Fruit fly (Drosophila melanogaster) whole organism, embryonic: ENCODE data around the gene CG42751.

Experiments
- ATbp ChIP-seq: fragments of 200-800 bp; sonication (Bioruptor generic); optimal IDR thresholded peaks from 2 replicates; lab custom pipeline; 2017; ENCODE audit warnings: missing biosample characterization, mild to moderate bottlenecking, missing genetic modification characterization, missing genetic modification reagents
- Asciz ChIP-seq: fragments of 200-800 bp; sonication (Bioruptor generic); optimal IDR thresholded peaks from 2 replicates; lab custom pipeline; 2017; ENCODE audit warnings: missing biosample characterization, mild to moderate bottlenecking, missing genetic modification characterization, missing genetic modification reagents
- B-H1 ChIP-seq: fragments of 200-800 bp; sonication (Bioruptor generic); IDR thresholded peaks from 3 replicates; pipeline ENCODE4 v1.3.6; 2022; ENCODE audit warnings: missing biosample characterization, missing genetic modification characterization
- Bgb ChIP-seq: fragments of 200-800 bp; sonication (Bioruptor generic); IDR thresholded peaks from 2 replicates; pipeline ENCODE4 v1.3.6; 2022; ENCODE audit warnings: missing biosample characterization, missing genetic modification characterization; ENCODE audit not compliant: partially characterized antibody
- CG11504 ChIP-seq: fragments of 200-800 bp; sonication (Bioruptor generic); optimal IDR thresholded peaks from 3 replicates; lab custom pipeline; 2019; ENCODE audit warnings: missing biosample characterization, mild to moderate bottlenecking, missing genetic modification characterization, moderate library complexity
- CG11560 ChIP-seq: fragments of 200-800 bp; sonication (Bioruptor generic); IDR thresholded peaks from 3 replicates; pipeline ENCODE4 v1.3.6; 2022; ENCODE audit warnings: missing biosample characterization, missing genetic modification characterization
- CG11723 ChIP-seq: fragments of 200-800 bp; sonication (Bioruptor generic); optimal IDR thresholded peaks from 2 replicates; lab custom pipeline; 2017; ENCODE audit warnings: missing biosample characterization, mild to moderate bottlenecking, missing genetic modification characterization
- CG12219 ChIP-seq: fragments of 200-800 bp; sonication (Bioruptor generic); optimal IDR thresholded peaks from 3 replicates; lab custom pipeline; 2018; ENCODE audit warnings: missing biosample characterization, mild to moderate bottlenecking, missing genetic modification characterization
- CG12942 ChIP-seq: fragments of 200-800 bp; sonication (Bioruptor generic); optimal IDR thresholded peaks from 3 replicates; lab custom pipeline; 2016; ENCODE audit warnings: missing biosample characterization, missing genetic modification characterization
- CG13296 ChIP-seq: fragments of 200-800 bp; sonication (Bioruptor generic); optimal IDR thresholded peaks from 3 replicates; lab custom pipeline; 2018; ENCODE audit warnings: missing biosample characterization, mild to moderate bottlenecking, missing genetic modification characterization
- CG17385 ChIP-seq: fragments of 200-800 bp; sonication (Bioruptor generic); optimal IDR thresholded peaks from 3 replicates; lab custom pipeline; 2018; ENCODE audit warnings: missing biosample characterization, mild to moderate bottlenecking, missing genetic modification characterization
- CG34376 ChIP-seq: fragments of 200-800 bp; sonication (Bioruptor generic); optimal IDR thresholded peaks from 2 replicates; lab custom pipeline; 2018; ENCODE audit warnings: missing biosample characterization, mild to moderate bottlenecking, missing genetic modification characterization
- CG3995 ChIP-seq: fragments of 200-800 bp; sonication (Bioruptor generic); optimal IDR thresholded peaks from 3 replicates; lab custom pipeline; 2016; ENCODE audit warnings: missing biosample characterization, missing genetic modification characterization
- CG6272 ChIP-seq: fragments of 200-800 bp; sonication (Bioruptor generic); IDR thresholded peaks from 2 replicates; pipeline ENCODE4 v1.3.6; 2022; ENCODE audit warnings: missing biosample characterization, missing genetic modification characterization
- CG9215 ChIP-seq: fragments of 200-800 bp; sonication (Bioruptor generic); IDR thresholded peaks from 2 replicates; pipeline ENCODE4 v1.3.6; 2022; ENCODE audit warnings: missing biosample characterization, missing genetic modification characterization
- CG9727 ChIP-seq: fragments of 200-800 bp; sonication (Bioruptor generic); optimal IDR thresholded peaks from 3 replicates; lab custom pipeline; 2017; ENCODE audit warnings: missing biosample characterization, mild to moderate bottlenecking, missing genetic modification characterization
- Camta ChIP-seq: fragments of 200-800 bp; sonication (Bioruptor generic); optimal IDR thresholded peaks from 2 replicates; lab custom pipeline; 2016; ENCODE audit warnings: missing biosample characterization, missing genetic modification characterization
- Chrac-16 ChIP-seq: fragments of 200-800 bp; sonication (Bioruptor generic); optimal IDR thresholded peaks from 3 replicates; lab custom pipeline; 2016; ENCODE audit warnings: missing biosample characterization, missing genetic modification characterization
- Dip3 ChIP-seq: fragments of 200-800 bp; sonication (Bioruptor generic); optimal IDR thresholded peaks from 3 replicates; lab custom pipeline; 2016; ENCODE audit warnings: missing biosample characterization, missing genetic modification characterization
- Ets65A ChIP-seq: fragments of 200-800 bp; sonication (Bioruptor generic); peaks from one replicate; lab custom pipeline; 2016; ENCODE audit warnings: missing biosample characterization, missing genetic modification characterization
- HLH3B ChIP-seq: fragments of 200-800 bp; sonication (Bioruptor generic); IDR thresholded peaks from 2 replicates; pipeline ENCODE4 v1.3.6; 2022; ENCODE audit warnings: missing biosample characterization, missing genetic modification characterization
- Hmx ChIP-seq: fragments of 200-800 bp; sonication (Bioruptor generic); optimal IDR thresholded peaks from 2 replicates; lab custom pipeline; 2016; ENCODE audit warnings: missing biosample characterization, missing genetic modification characterization
- Hr39 ChIP-seq: fragments of >200 bp; optimal IDR thresholded peaks from 2 replicates; lab custom pipeline; 2017
- Lim3 ChIP-seq: fragments of 200-800 bp; sonication (Bioruptor generic); IDR thresholded peaks from 2 replicates; pipeline ENCODE4 v1.3.6; 2022; ENCODE audit warnings: missing biosample characterization, missing genetic modification characterization
- MTF-1 ChIP-seq: fragments of 200-800 bp; sonication (Bioruptor generic); optimal IDR thresholded peaks from 2 replicates; lab custom pipeline; 2018; ENCODE audit warnings: missing biosample characterization, mild to moderate bottlenecking, missing genetic modification characterization, borderline replicate concordance
- Mrtf ChIP-seq: fragments of 200-800 bp; sonication (Bioruptor generic); IDR thresholded peaks from 3 replicates; pipeline ENCODE4 v1.3.6; 2022; ENCODE audit warnings: missing biosample characterization, missing genetic modification characterization
- Nf-YC ChIP-seq: fragments of 200-800 bp; optimal IDR thresholded peaks from 3 replicates; lab custom pipeline; 2019; ENCODE audit warnings: missing biosample characterization, mild to moderate bottlenecking, missing genetic modification characterization, moderate library complexity
- Oaz ChIP-seq: fragments of 200-800 bp; sonication (Bioruptor generic); IDR thresholded peaks from 2 replicates; pipeline ENCODE4 v1.3.6; 2022; ENCODE audit warnings: missing biosample characterization, missing genetic modification characterization
- Sin3A ChIP-seq: fragments of >200 bp; optimal IDR thresholded peaks from 2 replicates; lab custom pipeline; 2018
- Sry-δ ChIP-seq: fragments of 200-800 bp; sonication (Bioruptor generic); optimal IDR thresholded peaks from 2 replicates; lab custom pipeline; 2016; ENCODE audit warnings: missing biosample characterization, missing genetic modification characterization
- TFAM ChIP-seq: fragments of 200-800 bp; sonication (Bioruptor generic); optimal IDR thresholded peaks from 2 replicates; lab custom pipeline; 2017; ENCODE audit warnings: missing biosample characterization, missing genetic modification characterization, inconsistent platforms
- abd-A ChIP-seq: fragments of 200-800 bp; sonication (Bioruptor generic); optimal IDR thresholded peaks from 3 replicates; lab custom pipeline; 2019; ENCODE audit warnings: missing biosample characterization, mild to moderate bottlenecking, missing genetic modification characterization, moderate library complexity
- aop ChIP-seq: fragments of 200-800 bp; sonication (Bioruptor generic); IDR thresholded peaks from 2 replicates; pipeline ENCODE4 v1.3.6; 2022; ENCODE audit warnings: missing biosample characterization, missing genetic modification characterization
- bab2 ChIP-seq: fragments of 200-800 bp; sonication (Bioruptor generic); optimal IDR thresholded peaks from 2 replicates; lab custom pipeline; 2016; ENCODE audit warnings: missing biosample characterization, missing genetic modification characterization
- bsh ChIP-seq, 2 experiments: fragments of 200-800 bp; sonication (Bioruptor generic); optimal IDR thresholded peaks; 2 replicates each; lab custom pipeline; 2017 to 2018; ENCODE audit warnings: mild to moderate bottlenecking in 2 of 2, missing biosample characterization in 2 of 2, missing genetic modification characterization in 2 of 2, moderate library complexity in 1 of 2
- chinmo ChIP-seq: fragments of 200-800 bp; sonication (Bioruptor generic); IDR thresholded peaks from 4 replicates; pipeline ENCODE4 v1.3.6; 2022; ENCODE audit warnings: missing biosample characterization, missing genetic modification characterization; ENCODE audit not compliant: partially characterized antibody
- chn ChIP-seq: fragments of 200-800 bp; sonication (Bioruptor generic); optimal IDR thresholded peaks from 2 replicates; lab custom pipeline; 2016; ENCODE audit warnings: missing biosample characterization, missing genetic modification characterization
- ems ChIP-seq: fragments of 200-800 bp; sonication (Bioruptor generic); optimal IDR thresholded peaks from 3 replicates; lab custom pipeline; 2016; ENCODE audit warnings: missing biosample characterization, missing genetic modification characterization
- en ChIP-seq: fragments of 200-800 bp; sonication (Bioruptor generic); optimal IDR thresholded peaks from 2 replicates; lab custom pipeline; 2016; ENCODE audit warnings: missing biosample characterization, missing genetic modification characterization
- eyg ChIP-seq: fragments of 200-800 bp; sonication (Bioruptor generic); optimal IDR thresholded peaks from 3 replicates; lab custom pipeline; 2016; ENCODE audit warnings: missing biosample characterization, missing genetic modification characterization
- gem ChIP-seq: fragments of 200-800 bp; sonication (Bioruptor generic); optimal IDR thresholded peaks from 2 replicates; lab custom pipeline; 2019; ENCODE audit warnings: missing biosample characterization, mild to moderate bottlenecking, missing genetic modification characterization, moderate library complexity
- hbn ChIP-seq: fragments of 200-800 bp; sonication (Bioruptor generic); IDR thresholded peaks from 2 replicates; pipeline ENCODE4 v1.3.6; 2022; ENCODE audit warnings: missing biosample characterization, missing genetic modification characterization; ENCODE audit not compliant: partially characterized antibody
- ind ChIP-seq: fragments of 200-800 bp; sonication (Bioruptor generic); optimal IDR thresholded peaks from 3 replicates; lab custom pipeline; 2016; ENCODE audit warnings: missing biosample characterization, missing genetic modification characterization
- jing ChIP-seq: fragments of 200-800 bp; sonication (Bioruptor generic); optimal IDR thresholded peaks from 2 replicates; lab custom pipeline; 2018; ENCODE audit warnings: missing biosample characterization, mild to moderate bottlenecking, missing genetic modification characterization
- maf-S ChIP-seq: fragments of 200-800 bp; sonication (Bioruptor generic); optimal IDR thresholded peaks from 2 replicates; lab custom pipeline; 2016; ENCODE audit warnings: missing biosample characterization, missing genetic modification characterization
- pb ChIP-seq: fragments of 200-800 bp; sonication (Bioruptor generic); optimal IDR thresholded peaks from 3 replicates; lab custom pipeline; 2016; ENCODE audit warnings: missing biosample characterization, missing genetic modification characterization
- pho ChIP-seq: fragments of 200-800 bp; sonication (Bioruptor generic); optimal IDR thresholded peaks from 2 replicates; lab custom pipeline; 2016; ENCODE audit warnings: missing biosample characterization, missing genetic modification characterization
- seq ChIP-seq: fragments of 200-800 bp; sonication (Bioruptor generic); IDR thresholded peaks from 2 replicates; pipeline ENCODE4 v1.3.6; 2022; ENCODE audit warnings: missing biosample characterization, missing genetic modification characterization
- sna ChIP-seq: fragments of 200-800 bp; sonication (Bioruptor generic); IDR thresholded peaks from 2 replicates; pipeline ENCODE4 v1.3.6; 2022; ENCODE audit warnings: missing biosample characterization, missing genetic modification characterization; ENCODE audit not compliant: partially characterized antibody
- ssp ChIP-seq: fragments of 200-800 bp; sonication (Bioruptor generic); IDR thresholded peaks from 2 replicates; pipeline ENCODE4 v1.3.6; 2022; ENCODE audit warnings: missing biosample characterization, missing genetic modification characterization
- tin ChIP-seq: fragments of 200-800 bp; sonication (Bioruptor generic); optimal IDR thresholded peaks from 3 replicates; lab custom pipeline; 2016; ENCODE audit warnings: missing biosample characterization, missing genetic modification characterization

CG42751 gene

dm6 chr2L:11808702-11809583, 44.3 kb upstream of the CG42751 start, which contains the start of gene crol (continued):
- TF ChIP-seq HLH3B (GFP tag; lab: Robert Waterston, UW) (0 out of 2 replicates have a peak, but pooled peaks have one; percentile 25), sna (GFP tag; lab: Robert Waterston, UW) (peak; percentile 80), ssp (GFP tag; lab: Robert Waterston, UW) (no peak), CG17385 (no peak), Dip3 (GFP tag; lab: Kevin White, UChicago) (no peak), Sry-δ (peak; percentile 90), CG9215 (GFP tag; lab: Robert Waterston, UW) (no peak), Camta (no peak), Bgb (GFP tag; lab: Robert Waterston, UW) (peak; percentile 85), CG12219 (no peak), CG3995 (GFP tag; lab: Kevin White, UChicago) (no peak), CG11560 (tag; lab: Robert Waterston, UW) (no peak), aop (peak; percentile 38; the same call in 1 of the 2 replicates), B-H1 (GFP tag; lab: Robert Waterston, UW) (no peak), Asciz (GFP tag; lab: Kevin White, UChicago) (no peak), MTF-1 (GFP tag; lab: Kevin White, UChicago) (no peak), ind (GFP tag; lab: Kevin White, UChicago) (no peak), Hmx (no peak), CG6272 (GFP tag; lab: Robert Waterston, UW) (no peak), maf-S (GFP tag; lab: Kevin White, UChicago) (no peak), TFAM (GFP tag; lab: Kevin White, UChicago) (no peak), ATbp (no peak), Lim3 (GFP tag; lab: Robert Waterston, UW) (no peak), bab2 (no peak), bsh (GFP tag; optimal IDR thresholded peaks at IDR 0.05; lab: Kevin White, UChicago) (peak in 1 of 2 experiments; percentile 17), en (GFP tag; lab: Kevin White, UChicago) (no peak), Mrtf (GFP tag; lab: Robert Waterston, UW) (no peak), CG11723 (GFP tag; lab: Kevin White, UChicago) (no peak), abd-A (tag; lab: Kevin White, UChicago) (peak; percentile 80), Oaz (no peak), Hr39 (no peak), ems (no peak), CG34376 (peak; percentile 44), CG13296 (no peak), Chrac-16 (GFP tag; lab: Kevin White, UChicago) (no peak), tin (no peak), hbn (GFP tag; lab: Robert Waterston, UW) (peak; percentile 84), CG12942 (GFP tag; lab: Kevin White, UChicago) (peak; percentile 10), jing (no peak), pb (no peak), eyg (GFP tag; lab: Kevin White, UChicago) (no peak), gem (no peak), chinmo (GFP tag; lab: Robert Waterston, UW) (peak; percentile 92), pho (GFP tag; lab: Kevin White, UChicago) (no peak), seq (no peak; the same call in 1 of the 2 replicates), CG9727 (GFP tag; lab: Kevin White, UChicago) (peak; percentile 24), Ets65A (no peak), Sin3A (lab: Kevin White, UChicago) (peak; percentile 63), Nf-YC (tag; lab: Kevin White, UChicago) (peak; percentile 15), CG11504 (tag; lab: Kevin White, UChicago) (peak; percentile 37), chn (GFP tag; lab: Kevin White, UChicago) (no peak)
